Fruit fly (Drosophila melanogaster) whole organism, embryonic: ENCODE measurements around the gene unc-4.
A peak's percentile ranks its signal among the peaks of the same experiment; 100 is the strongest.

Experiments
- B-H1 ChIP-seq: fragments of 200-800 bp; sonication (Bioruptor generic); IDR thresholded peaks from 3 replicates; pipeline ENCODE4 v1.3.6; 2022; ENCODE audit warnings: missing biosample characterization, missing genetic modification characterization
- BtbVII ChIP-seq: fragments of 200-800 bp; sonication (Bioruptor generic); optimal IDR thresholded peaks from 3 replicates; lab custom pipeline; 2017; ENCODE audit warnings: missing biosample characterization, mild to moderate bottlenecking, missing genetic modification characterization
- Bteb2 ChIP-seq: fragments of 200-800 bp; sonication (Bioruptor generic); optimal IDR thresholded peaks from 2 replicates; lab custom pipeline; 2016; ENCODE audit warnings: missing biosample characterization, missing genetic modification characterization
- CG10321 ChIP-seq: fragments of 200-800 bp; sonication (Bioruptor generic); IDR thresholded peaks from 2 replicates; pipeline ENCODE4 v1.3.6; 2022; ENCODE audit warnings: missing biosample characterization, missing genetic modification characterization
- CG10565 ChIP-seq: fragments of 200-800 bp; sonication (Bioruptor generic); optimal IDR thresholded peaks from 3 replicates; lab custom pipeline; 2016; ENCODE audit warnings: missing biosample characterization, mild to moderate bottlenecking, missing genetic modification characterization
- CG11247 ChIP-seq: fragments of 200-800 bp; sonication (Bioruptor generic); IDR thresholded peaks from 2 replicates; pipeline ENCODE4 v1.3.6; 2022; ENCODE audit warnings: missing biosample characterization, missing genetic modification characterization
- CG12219 ChIP-seq: fragments of 200-800 bp; sonication (Bioruptor generic); optimal IDR thresholded peaks from 3 replicates; lab custom pipeline; 2018; ENCODE audit warnings: missing biosample characterization, mild to moderate bottlenecking, missing genetic modification characterization
- CG12391 ChIP-seq: fragments of 200-800 bp; sonication (Bioruptor generic); optimal IDR thresholded peaks from 3 replicates; lab custom pipeline; 2018; ENCODE audit warnings: missing biosample characterization, mild to moderate bottlenecking, missing genetic modification characterization, moderate library complexity
- CG13296 ChIP-seq: fragments of 200-800 bp; sonication (Bioruptor generic); optimal IDR thresholded peaks from 3 replicates; lab custom pipeline; 2018; ENCODE audit warnings: missing biosample characterization, mild to moderate bottlenecking, missing genetic modification characterization
- CG14441 ChIP-seq: fragments of 200-800 bp; sonication (Bioruptor generic); IDR thresholded peaks from 2 replicates; pipeline ENCODE4 v1.3.6; 2022; ENCODE audit warnings: missing biosample characterization, missing genetic modification characterization
- CG15696 ChIP-seq: fragments of 200-800 bp; sonication (Bioruptor generic); optimal IDR thresholded peaks from 2 replicates; lab custom pipeline; 2019; ENCODE audit warnings: missing biosample characterization, mild to moderate bottlenecking, missing genetic modification characterization, moderate library complexity
- CG16813 ChIP-seq: fragments of 200-800 bp; sonication (Bioruptor generic); IDR thresholded peaks from 3 replicates; pipeline ENCODE4 v1.3.6; 2022; ENCODE audit warnings: missing biosample characterization, missing genetic modification characterization; ENCODE audit not compliant: partially characterized antibody
- CG17829 ChIP-seq: fragments of 200-800 bp; optimal IDR thresholded peaks from 2 replicates; lab custom pipeline; 2019; ENCODE audit warnings: missing biosample characterization, mild to moderate bottlenecking, missing genetic modification characterization, moderate library complexity
- CG18476 ChIP-seq: fragments of 200-800 bp; sonication (Bioruptor generic); optimal IDR thresholded peaks from 2 replicates; lab custom pipeline; 2016; ENCODE audit warnings: missing biosample characterization, mild to moderate bottlenecking, missing genetic modification characterization
- CG18764 ChIP-seq: fragments of 200-800 bp; sonication (Bioruptor generic); optimal IDR thresholded peaks from 3 replicates; lab custom pipeline; 2016; ENCODE audit warnings: missing biosample characterization, missing genetic modification characterization
- CG2120 ChIP-seq: fragments of 200-800 bp; sonication (Bioruptor generic); optimal IDR thresholded peaks from 3 replicates; lab custom pipeline; 2016; ENCODE audit warnings: missing biosample characterization, missing genetic modification characterization
- CG2875 ChIP-seq: fragments of 200-800 bp; sonication (Bioruptor generic); optimal IDR thresholded peaks from 2 replicates; lab custom pipeline; 2017; ENCODE audit warnings: missing biosample characterization, mild to moderate bottlenecking, missing genetic modification characterization, missing genetic modification reagents
- CG3163 ChIP-seq: fragments of 200-800 bp; sonication (Bioruptor generic); optimal IDR thresholded peaks from 3 replicates; lab custom pipeline; 2016; ENCODE audit warnings: missing biosample characterization, missing genetic modification characterization
- CG9215 ChIP-seq: fragments of 200-800 bp; sonication (Bioruptor generic); IDR thresholded peaks from 2 replicates; pipeline ENCODE4 v1.3.6; 2022; ENCODE audit warnings: missing biosample characterization, missing genetic modification characterization
- CrebB ChIP-seq: fragments of 200-800 bp; sonication (Bioruptor generic); optimal IDR thresholded peaks from 3 replicates; lab custom pipeline; 2018; ENCODE audit warnings: missing biosample characterization, mild to moderate bottlenecking, missing genetic modification characterization
- Dek ChIP-seq: fragments of 200-800 bp; sonication (Bioruptor generic); optimal IDR thresholded peaks from 3 replicates; lab custom pipeline; 2019; ENCODE audit warnings: missing biosample characterization, mild to moderate bottlenecking, missing genetic modification characterization, moderate library complexity
- Dfd ChIP-seq, 2 experiments: fragments of >200 bp; optimal IDR thresholded peaks; 2 replicates each; lab custom pipeline; 2017; ENCODE audit warnings: missing biosample characterization in 2 of 2, missing genetic modification characterization in 2 of 2
- Drgx ChIP-seq: fragments of 200-800 bp; sonication (Bioruptor generic); IDR thresholded peaks from 2 replicates; pipeline ENCODE4 v1.3.6; 2022; ENCODE audit warnings: missing biosample characterization, missing genetic modification characterization
- Eip74EF ChIP-seq, 2 experiments: fragments of 200-800 bp in 1 of 2; fragments of >200 bp in 1 of 2; sonication (Bioruptor generic) in 1 of 2; optimal IDR thresholded peaks; 2 replicates each; lab custom pipeline; 2017 to 2019; ENCODE audit warnings: missing biosample characterization in 2 of 2, missing genetic modification characterization in 2 of 2, mild to moderate bottlenecking in 1 of 2, moderate library complexity in 1 of 2
- Elba2 ChIP-seq: fragments of 200-800 bp; sonication (Bioruptor generic); optimal IDR thresholded peaks from 3 replicates; lab custom pipeline; 2016; ENCODE audit warnings: missing biosample characterization, missing genetic modification characterization
- Gug ChIP-seq: fragments of 200-800 bp; sonication (Bioruptor generic); IDR thresholded peaks from 4 replicates; pipeline ENCODE4 v1.3.6; 2022; ENCODE audit warnings: missing biosample characterization, missing genetic modification characterization
- Hsf ChIP-seq: fragments of 200-800 bp; sonication (Bioruptor generic); optimal IDR thresholded peaks from 3 replicates; lab custom pipeline; 2016; ENCODE audit warnings: missing biosample characterization, missing genetic modification characterization
- Mes4 ChIP-seq: fragments of 200-800 bp; sonication (Bioruptor generic); optimal IDR thresholded peaks from 2 replicates; lab custom pipeline; 2016; ENCODE audit warnings: missing biosample characterization, missing genetic modification characterization
- Mrtf ChIP-seq: fragments of 200-800 bp; sonication (Bioruptor generic); IDR thresholded peaks from 3 replicates; pipeline ENCODE4 v1.3.6; 2022; ENCODE audit warnings: missing biosample characterization, missing genetic modification characterization
- Oli ChIP-seq: fragments of 200-800 bp; sonication (Bioruptor generic); optimal IDR thresholded peaks from 2 replicates; lab custom pipeline; 2018; ENCODE audit warnings: missing biosample characterization, mild to moderate bottlenecking, missing genetic modification characterization, moderate library complexity
- Spps ChIP-seq: fragments of 200-800 bp; sonication (Bioruptor generic); optimal IDR thresholded peaks from 2 replicates; lab custom pipeline; 2018; ENCODE audit warnings: missing biosample characterization, mild to moderate bottlenecking, missing genetic modification characterization
- Tbp ChIP-seq: fragments of >200 bp; optimal IDR thresholded peaks from 2 replicates; lab custom pipeline; 2018; ENCODE audit warnings: missing biosample characterization, missing genetic modification characterization
- Xrp1 ChIP-seq: fragments of 200-800 bp; sonication (Bioruptor generic); IDR thresholded peaks from 2 replicates; pipeline ENCODE4 v1.3.6; 2022; ENCODE audit warnings: missing biosample characterization, missing genetic modification characterization
- ara ChIP-seq: fragments of 200-800 bp; sonication (Bioruptor generic); IDR thresholded peaks from 2 replicates; pipeline ENCODE4 v1.3.6; 2022; ENCODE audit warnings: missing biosample characterization, missing genetic modification characterization
- bigmax ChIP-seq: fragments of 200-800 bp; sonication (Bioruptor generic); optimal IDR thresholded peaks from 2 replicates; lab custom pipeline; 2018; ENCODE audit warnings: missing biosample characterization, mild to moderate bottlenecking, missing genetic modification characterization
- cad ChIP-seq: fragments of >200 bp; optimal IDR thresholded peaks from 2 replicates; lab custom pipeline; 2017; ENCODE audit warnings: missing biosample characterization, missing genetic modification characterization
- chn ChIP-seq: fragments of 200-800 bp; sonication (Bioruptor generic); optimal IDR thresholded peaks from 2 replicates; lab custom pipeline; 2016; ENCODE audit warnings: missing biosample characterization, missing genetic modification characterization
- disco-r ChIP-seq: fragments of 200-800 bp; sonication (Bioruptor generic); optimal IDR thresholded peaks from 2 replicates; lab custom pipeline; 2016; ENCODE audit warnings: missing biosample characterization, missing genetic modification characterization
- dysf ChIP-seq: fragments of 200-800 bp; sonication (Bioruptor generic); IDR thresholded peaks from 3 replicates; pipeline ENCODE4 v1.3.6; 2022; ENCODE audit warnings: missing biosample characterization, missing genetic modification characterization
- fd96Cb ChIP-seq: fragments of 200-800 bp; sonication (Bioruptor generic); optimal IDR thresholded peaks from 2 replicates; lab custom pipeline; 2018; ENCODE audit warnings: missing biosample characterization, mild to moderate bottlenecking, missing genetic modification characterization, moderate library complexity
- gt ChIP-seq: fragments of 200-800 bp; sonication (Bioruptor generic); IDR thresholded peaks from 2 replicates; pipeline ENCODE4 v1.3.6; 2022; ENCODE audit warnings: missing biosample characterization, missing genetic modification characterization
- lab ChIP-seq: fragments of 200-800 bp; sonication (Bioruptor generic); optimal IDR thresholded peaks from 3 replicates; lab custom pipeline; 2017; ENCODE audit warnings: missing biosample characterization, missing genetic modification characterization, mild to moderate bottlenecking, moderate library complexity, missing genetic modification reagents
- lbe ChIP-seq: fragments of 200-800 bp; sonication (Bioruptor generic); optimal IDR thresholded peaks from 2 replicates; lab custom pipeline; 2016; ENCODE audit warnings: missing biosample characterization, mild to moderate bottlenecking, missing genetic modification characterization
- mam ChIP-seq: fragments of 200-800 bp; sonication (Bioruptor generic); optimal IDR thresholded peaks from 3 replicates; lab custom pipeline; 2016; ENCODE audit warnings: missing biosample characterization, missing genetic modification characterization
- prd ChIP-seq, 3 experiments: fragments of >200 bp in 2 of 3; fragments of 200-800 bp in 1 of 3; sonication (Bioruptor generic) in 1 of 3; optimal IDR thresholded peaks in 2 of 3; IDR thresholded peaks in 1 of 3; 2 replicates in 2 of 3; 3 replicates in 1 of 3; pipeline versions ENCODE4 v1.3.6 to Lab custom; 2017 to 2022; ENCODE audit warnings: missing biosample characterization in 1 of 3, missing genetic modification characterization in 1 of 3
- sim ChIP-seq: fragments of 200-800 bp; sonication (Bioruptor generic); IDR thresholded peaks from 2 replicates; pipeline ENCODE4 v1.3.6; 2022; ENCODE audit warnings: missing biosample characterization, missing genetic modification characterization
- toy ChIP-seq: fragments of 200-800 bp; sonication (Bioruptor generic); IDR thresholded peaks from 2 replicates; pipeline ENCODE4 v1.3.6; 2022; ENCODE audit warnings: missing biosample characterization, missing genetic modification characterization
- tup ChIP-seq: fragments of 200-800 bp; sonication (Bioruptor generic); optimal IDR thresholded peaks from 2 replicates; lab custom pipeline; 2016; ENCODE audit warnings: missing biosample characterization, mild to moderate bottlenecking, missing genetic modification characterization, moderate library complexity
- wdn ChIP-seq: fragments of 200-800 bp; sonication (Bioruptor generic); IDR thresholded peaks from 2 replicates; pipeline ENCODE4 v1.3.6; 2022; ENCODE audit warnings: missing biosample characterization, missing genetic modification characterization

Gene unc-4

dm6 chrX:17742592-17743364 lies 25.6 kb upstream of the unc-4 start (continued):
- TF ChIP-seq CG2875 (GFP tag; lab: Kevin White, UChicago) (no peak), wdn (GFP tag; lab: Robert Waterston, UW) (no peak), CG12391 (tag; lab: Kevin White, UChicago) (peak; percentile 53), Xrp1 (GFP tag; lab: Robert Waterston, UW) (peak; percentile 42; the same call in 1 of the 2 replicates), Oli (tag; lab: Kevin White, UChicago) (peak; percentile 57), Elba2 (GFP tag; lab: Kevin White, UChicago) (no peak), CG14441 (GFP tag; lab: Robert Waterston, UW) (no peak), CG11247 (GFP tag; lab: Robert Waterston, UW) (no peak), sim (no peak), CG15696 (tag; lab: Kevin White, UChicago) (peak; percentile 23), chn (peak; percentile 5), Dek (tag; lab: Kevin White, UChicago) (no peak), lbe (GFP tag; lab: Kevin White, UChicago) (peak; percentile 60), Tbp (GFP tag; lab: Kevin White, UChicago) (no peak), fd96Cb (tag; lab: Kevin White, UChicago) (peak; percentile 67), CG10565 (GFP tag; lab: Kevin White, UChicago) (no peak), CG2120 (GFP tag; lab: Kevin White, UChicago) (peak; percentile 40), gt (GFP tag; lab: Robert Waterston, UW) (no peak), CG18476 (GFP tag; lab: Kevin White, UChicago) (no peak), prd (optimal IDR thresholded peaks at IDR 0.05; lab: Kevin White, UChicago) (no peak), prd (GFP tag; IDR thresholded peaks at IDR 0.05; lab: Robert Waterston, UW) (no peak; the same call in 2 of the 3 replicates), CG16813 (peak; percentile 15; the same call in 1 of the 3 replicates), CG17829 (peak; percentile 40), Mes4 (GFP tag; lab: Kevin White, UChicago) (peak; percentile 15), CG13296 (GFP tag; lab: Kevin White, UChicago) (no peak), Gug (GFP tag; lab: Robert Waterston, UW) (no peak), bigmax (GFP tag; lab: Kevin White, UChicago) (no peak), tup (GFP tag; lab: Kevin White, UChicago) (no peak), B-H1 (no peak), cad (GFP tag; lab: Kevin White, UChicago) (no peak), Drgx (GFP tag; lab: Robert Waterston, UW) (peak; percentile 58; the same call in 1 of the 2 replicates), Mrtf (GFP tag; lab: Robert Waterston, UW) (no peak), CrebB (no peak), BtbVII (GFP tag; lab: Kevin White, UChicago) (peak; percentile 21), mam (GFP tag; lab: Kevin White, UChicago) (peak; percentile 13), toy (GFP tag; lab: Robert Waterston, UW) (no peak), Spps (tag; lab: Kevin White, UChicago) (peak; percentile 31), ara (GFP tag; lab: Robert Waterston, UW) (no peak), CG3163 (no peak), lab (GFP tag; lab: Kevin White, UChicago) (peak; percentile 23), CG9215 (GFP tag; lab: Robert Waterston, UW) (no peak), CG18764 (GFP tag; lab: Kevin White, UChicago) (peak; percentile 29), CG10321 (no peak), Hsf (GFP tag; lab: Kevin White, UChicago) (peak; percentile 42), Eip74EF (GFP tag; optimal IDR thresholded peaks at IDR 0.05; lab: Kevin White, UChicago) (peak in 1 of 2 experiments; percentile 17), dysf (peak; percentile 58; the same call in 2 of the 3 replicates), Dfd (GFP tag; optimal IDR thresholded peaks at IDR 0.05; lab: Kevin White, UChicago) (no peak), CG12219 (GFP tag; lab: Kevin White, UChicago) (peak; percentile 42), Bteb2 (GFP tag; lab: Kevin White, UChicago) (no peak), disco-r (GFP tag; lab: Kevin White, UChicago) (no peak)
